Fruit fly (Drosophila melanogaster) whole organism, embryonic: ENCODE data around the gene Vm26Ac.

Experiments used
- Antp ChIP-seq: fragments of 200-800 bp; sonication (Bioruptor generic); optimal IDR thresholded peaks from 3 replicates; lab custom pipeline; 2016; ENCODE audit warnings: missing biosample characterization, missing genetic modification characterization
- B-H2 ChIP-seq: fragments of 200-800 bp; sonication (Bioruptor generic); optimal IDR thresholded peaks from 2 replicates; lab custom pipeline; 2018; ENCODE audit warnings: missing biosample characterization, mild to moderate bottlenecking, missing genetic modification characterization
- Bteb2 ChIP-seq: fragments of 200-800 bp; sonication (Bioruptor generic); optimal IDR thresholded peaks from 2 replicates; lab custom pipeline; 2016; ENCODE audit warnings: missing biosample characterization, missing genetic modification characterization
- CG10431 ChIP-seq: fragments of 200-800 bp; sonication (Bioruptor generic); optimal IDR thresholded peaks from 3 replicates; lab custom pipeline; 2018; ENCODE audit warnings: missing biosample characterization, mild to moderate bottlenecking, missing genetic modification characterization
- CG11560 ChIP-seq: fragments of 200-800 bp; sonication (Bioruptor generic); IDR thresholded peaks from 3 replicates; pipeline ENCODE4 v1.3.6; 2022; ENCODE audit warnings: missing biosample characterization, missing genetic modification characterization
- CG12219 ChIP-seq: fragments of 200-800 bp; sonication (Bioruptor generic); optimal IDR thresholded peaks from 3 replicates; lab custom pipeline; 2018; ENCODE audit warnings: missing biosample characterization, mild to moderate bottlenecking, missing genetic modification characterization
- CG12659 ChIP-seq: fragments of 200-800 bp; sonication (Bioruptor generic); optimal IDR thresholded peaks from 3 replicates; lab custom pipeline; 2017; ENCODE audit warnings: mild to moderate bottlenecking, missing biosample characterization, missing genetic modification reagents, missing genetic modification characterization
- CG13123 ChIP-seq: fragments of 200-800 bp; sonication (Bioruptor generic); optimal IDR thresholded peaks from 2 replicates; lab custom pipeline; 2016; ENCODE audit warnings: missing biosample characterization, missing genetic modification characterization
- CG14667 ChIP-seq: fragments of 200-800 bp; sonication (Bioruptor generic); IDR thresholded peaks from 2 replicates; pipeline ENCODE4 v1.3.6; 2022; ENCODE audit warnings: missing biosample characterization, missing genetic modification characterization
- CG14965 ChIP-seq: fragments of 200-800 bp; sonication (Bioruptor generic); optimal IDR thresholded peaks from 2 replicates; lab custom pipeline; 2016; ENCODE audit warnings: missing biosample characterization, missing genetic modification characterization, borderline replicate concordance
- CG17912 ChIP-seq: fragments of 200-800 bp; sonication (Bioruptor generic); optimal IDR thresholded peaks from 2 replicates; lab custom pipeline; 2018; ENCODE audit warnings: missing biosample characterization, mild to moderate bottlenecking, missing genetic modification characterization
- CG18619 ChIP-seq: fragments of 200-800 bp; sonication (Bioruptor generic); optimal IDR thresholded peaks from 3 replicates; lab custom pipeline; 2017; ENCODE audit warnings: missing biosample characterization, mild to moderate bottlenecking, missing genetic modification characterization
- CG2116 ChIP-seq: fragments of 200-800 bp; sonication (Bioruptor generic); optimal IDR thresholded peaks from 3 replicates; lab custom pipeline; 2018; ENCODE audit warnings: missing biosample characterization, mild to moderate bottlenecking, missing genetic modification characterization
- CG32767 ChIP-seq: fragments of 200-800 bp; sonication (Bioruptor generic); IDR thresholded peaks from 2 replicates; pipeline ENCODE4 v1.3.6; 2022; ENCODE audit warnings: missing biosample characterization, missing genetic modification characterization
- CG33213 ChIP-seq: fragments of 200-800 bp; sonication (Bioruptor generic); optimal IDR thresholded peaks from 3 replicates; lab custom pipeline; 2016; ENCODE audit warnings: missing biosample characterization, missing genetic modification characterization
- CG34224 ChIP-seq: fragments of 200-800 bp; sonication (Bioruptor generic); IDR thresholded peaks from 3 replicates; pipeline ENCODE4 v1.3.6; 2022; ENCODE audit warnings: missing biosample characterization, missing genetic modification characterization; ENCODE audit not compliant: partially characterized antibody
- CG4282 ChIP-seq: fragments of 200-800 bp; sonication (Bioruptor generic); optimal IDR thresholded peaks from 2 replicates; lab custom pipeline; 2016; ENCODE audit warnings: missing biosample characterization, missing genetic modification characterization
- CG6272 ChIP-seq: fragments of 200-800 bp; sonication (Bioruptor generic); IDR thresholded peaks from 2 replicates; pipeline ENCODE4 v1.3.6; 2022; ENCODE audit warnings: missing biosample characterization, missing genetic modification characterization
- CG6683 ChIP-seq: fragments of 200-800 bp; sonication (Bioruptor generic); optimal IDR thresholded peaks from 2 replicates; lab custom pipeline; 2017; ENCODE audit warnings: missing biosample characterization, mild to moderate bottlenecking, missing genetic modification characterization, missing genetic modification reagents
- CG6813 ChIP-seq: fragments of 200-800 bp; sonication (Bioruptor generic); optimal IDR thresholded peaks from 2 replicates; lab custom pipeline; 2017; ENCODE audit warnings: missing biosample characterization, missing genetic modification characterization, mild to moderate bottlenecking, moderate library complexity, missing genetic modification reagents
- CG7357 ChIP-seq: fragments of 200-800 bp; sonication (Bioruptor generic); IDR thresholded peaks from 3 replicates; pipeline ENCODE4 v1.3.6; 2022; ENCODE audit warnings: missing biosample characterization, missing genetic modification characterization
- CG7556 ChIP-seq: fragments of 200-800 bp; sonication (Bioruptor generic); optimal IDR thresholded peaks from 2 replicates; lab custom pipeline; 2017; ENCODE audit warnings: missing biosample characterization, mild to moderate bottlenecking, missing genetic modification characterization
- CG8359 ChIP-seq: fragments of 200-800 bp; sonication (Bioruptor generic); optimal IDR thresholded peaks from 2 replicates; lab custom pipeline; 2017; ENCODE audit warnings: missing biosample characterization, mild to moderate bottlenecking, missing genetic modification characterization, borderline replicate concordance
- CG9932 ChIP-seq: fragments of 200-800 bp; sonication (Bioruptor generic); IDR thresholded peaks from 2 replicates; pipeline ENCODE4 v1.3.6; 2022; ENCODE audit warnings: missing biosample characterization, missing genetic modification characterization
- Doc3 ChIP-seq: fragments of 200-800 bp; sonication (Bioruptor generic); IDR thresholded peaks from 3 replicates; pipeline ENCODE4 v1.3.6; 2022; ENCODE audit warnings: missing biosample characterization, missing genetic modification characterization; ENCODE audit not compliant: partially characterized antibody
- Dp ChIP-seq: fragments of 200-800 bp; sonication (Bioruptor generic); optimal IDR thresholded peaks from 2 replicates; lab custom pipeline; 2018; ENCODE audit warnings: missing biosample characterization, mild to moderate bottlenecking, missing genetic modification characterization, moderate library complexity
- Drgx ChIP-seq: fragments of 200-800 bp; sonication (Bioruptor generic); IDR thresholded peaks from 2 replicates; pipeline ENCODE4 v1.3.6; 2022; ENCODE audit warnings: missing biosample characterization, missing genetic modification characterization
- Kr ChIP-seq: fragments of 200-800 bp; sonication (Bioruptor generic); optimal IDR thresholded peaks from 2 replicates; lab custom pipeline; 2017; ENCODE audit warnings: missing biosample characterization, mild to moderate bottlenecking, missing genetic modification characterization
- Max ChIP-seq: fragments of 200-800 bp; sonication (Bioruptor generic); optimal IDR thresholded peaks from 2 replicates; lab custom pipeline; 2016; ENCODE audit warnings: missing biosample characterization, mild to moderate bottlenecking, missing genetic modification characterization
- Myb ChIP-seq: fragments of 200-800 bp; sonication (Bioruptor generic); optimal IDR thresholded peaks from 2 replicates; lab custom pipeline; 2016; ENCODE audit warnings: missing biosample characterization, missing genetic modification characterization
- Nf-YB ChIP-seq: fragments of 200-800 bp; sonication (Bioruptor generic); optimal IDR thresholded peaks from 3 replicates; lab custom pipeline; 2019; ENCODE audit warnings: missing biosample characterization, mild to moderate bottlenecking, missing genetic modification characterization, moderate library complexity
- Rfx ChIP-seq: fragments of 200-800 bp; sonication (Bioruptor generic); IDR thresholded peaks from 2 replicates; pipeline ENCODE4 v1.3.6; 2022; ENCODE audit warnings: missing biosample characterization, missing genetic modification characterization
- TFAM ChIP-seq: fragments of 200-800 bp; sonication (Bioruptor generic); optimal IDR thresholded peaks from 2 replicates; lab custom pipeline; 2017; ENCODE audit warnings: missing biosample characterization, missing genetic modification characterization, inconsistent platforms
- ara ChIP-seq: fragments of 200-800 bp; sonication (Bioruptor generic); IDR thresholded peaks from 2 replicates; pipeline ENCODE4 v1.3.6; 2022; ENCODE audit warnings: missing biosample characterization, missing genetic modification characterization
- btn ChIP-seq: fragments of 200-800 bp; sonication (Bioruptor generic); optimal IDR thresholded peaks from 2 replicates; lab custom pipeline; 2016; ENCODE audit warnings: missing biosample characterization, missing genetic modification characterization
- chn ChIP-seq: fragments of 200-800 bp; sonication (Bioruptor generic); optimal IDR thresholded peaks from 2 replicates; lab custom pipeline; 2016; ENCODE audit warnings: missing biosample characterization, missing genetic modification characterization
- dan ChIP-seq: fragments of 200-800 bp; sonication (Bioruptor generic); IDR thresholded peaks from 2 replicates; pipeline ENCODE4 v1.3.6; 2022; ENCODE audit warnings: missing biosample characterization, missing genetic modification characterization
- dpn ChIP-seq, 2 experiments: fragments of 200-800 bp; sonication (Bioruptor generic); optimal IDR thresholded peaks; 3 replicates each; lab custom pipeline; 2016; ENCODE audit warnings: missing biosample characterization in 2 of 2, missing genetic modification characterization in 2 of 2
- gcm ChIP-seq: fragments of 200-800 bp; sonication (Bioruptor generic); optimal IDR thresholded peaks from 2 replicates; lab custom pipeline; 2019; ENCODE audit warnings: missing biosample characterization, mild to moderate bottlenecking, missing genetic modification characterization, moderate library complexity
- gem ChIP-seq: fragments of 200-800 bp; sonication (Bioruptor generic); optimal IDR thresholded peaks from 2 replicates; lab custom pipeline; 2019; ENCODE audit warnings: missing biosample characterization, mild to moderate bottlenecking, missing genetic modification characterization, moderate library complexity
- gsb ChIP-seq: fragments of 200-800 bp; sonication (Bioruptor generic); IDR thresholded peaks from 2 replicates; pipeline ENCODE4 v1.3.6; 2022; ENCODE audit warnings: missing biosample characterization, missing genetic modification characterization
- ind ChIP-seq: fragments of 200-800 bp; sonication (Bioruptor generic); optimal IDR thresholded peaks from 3 replicates; lab custom pipeline; 2016; ENCODE audit warnings: missing biosample characterization, missing genetic modification characterization
- ken ChIP-seq: fragments of 200-800 bp; sonication (Bioruptor generic); IDR thresholded peaks from 3 replicates; pipeline ENCODE4 v1.3.6; 2022; ENCODE audit warnings: missing biosample characterization, missing genetic modification characterization
- nerfin-2 ChIP-seq: fragments of 200-800 bp; sonication (Bioruptor generic); IDR thresholded peaks from 2 replicates; pipeline ENCODE4 v1.3.6; 2022; ENCODE audit warnings: missing biosample characterization, missing genetic modification characterization; ENCODE audit not compliant: partially characterized antibody
- p53 ChIP-seq: fragments of 200-800 bp; sonication (Bioruptor generic); optimal IDR thresholded peaks from 2 replicates; lab custom pipeline; 2016; ENCODE audit warnings: missing biosample characterization, missing genetic modification characterization
- pho ChIP-seq: fragments of 200-800 bp; sonication (Bioruptor generic); optimal IDR thresholded peaks from 2 replicates; lab custom pipeline; 2016; ENCODE audit warnings: missing biosample characterization, missing genetic modification characterization
- slou ChIP-seq: fragments of 200-800 bp; sonication (Bioruptor generic); optimal IDR thresholded peaks from 3 replicates; lab custom pipeline; 2016; ENCODE audit warnings: missing biosample characterization, missing genetic modification characterization
- tin ChIP-seq: fragments of 200-800 bp; sonication (Bioruptor generic); optimal IDR thresholded peaks from 3 replicates; lab custom pipeline; 2016; ENCODE audit warnings: missing biosample characterization, missing genetic modification characterization
- tx ChIP-seq: fragments of 200-800 bp; sonication (Bioruptor generic); optimal IDR thresholded peaks from 2 replicates; lab custom pipeline; 2016; ENCODE audit warnings: missing biosample characterization, missing genetic modification characterization
- unpg ChIP-seq: fragments of 200-800 bp; sonication (Bioruptor generic); optimal IDR thresholded peaks from 3 replicates; lab custom pipeline; 2018; ENCODE audit warnings: missing biosample characterization, mild to moderate bottlenecking, missing genetic modification characterization, moderate library complexity

The Vm26Ac gene

DNA sequence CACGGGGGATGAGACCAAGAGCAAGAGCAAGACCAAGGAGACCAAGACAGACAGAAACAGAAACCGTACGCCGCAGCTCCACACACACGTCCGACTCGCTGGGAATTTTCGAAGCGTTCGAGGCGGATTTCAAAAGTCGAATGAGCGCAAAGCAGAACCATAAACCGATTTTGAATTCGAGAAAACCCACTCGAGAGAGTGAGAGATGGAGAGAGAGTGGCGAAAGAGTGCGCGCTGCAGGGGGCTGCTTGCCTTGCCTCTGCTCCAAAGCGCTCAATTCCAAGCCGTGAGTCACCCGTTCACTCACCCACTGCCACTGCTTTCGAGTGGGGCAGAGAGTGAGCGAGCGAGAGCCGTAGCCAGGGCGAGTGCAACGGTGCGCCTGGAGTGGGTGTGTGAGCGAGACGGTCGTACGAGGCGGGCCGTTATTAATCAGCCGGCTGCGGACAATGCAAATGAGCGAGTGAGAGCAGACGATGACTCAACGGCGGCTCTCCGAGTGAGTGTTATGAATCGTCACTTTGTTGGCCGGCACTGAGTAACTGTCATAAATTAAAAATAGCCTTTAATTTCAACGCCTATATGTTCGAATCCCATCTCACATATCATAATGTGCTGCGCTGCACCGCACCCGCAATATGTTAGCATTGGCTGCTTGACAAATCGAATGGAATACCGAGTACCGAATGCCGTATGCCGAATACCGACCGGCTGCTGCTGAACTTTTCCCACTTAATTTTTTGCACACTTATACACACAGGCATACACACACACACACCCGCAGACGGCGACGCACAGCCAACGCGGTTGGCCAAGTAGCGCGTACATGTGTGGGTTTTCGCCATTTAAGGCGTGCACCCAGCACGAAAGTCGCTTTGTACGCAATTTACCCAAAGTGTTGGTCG, 21.8 kb upstream of the Vm26Ac start (continued):
- TF ChIP-seq ara (no peak), chn (GFP tag; lab: Kevin White, UChicago) (no peak), CG32767 (no peak), Doc3 (GFP tag; lab: Robert Waterston, UW) (no peak), CG13123 (GFP tag; lab: Kevin White, UChicago) (no peak), B-H2 (GFP tag; lab: Kevin White, UChicago) (peak; percentile 51), gsb (GFP tag; lab: Robert Waterston, UW) (no peak), CG11560 (tag; lab: Robert Waterston, UW) (no peak), Dp (GFP tag; lab: Kevin White, UChicago) (no peak), CG14667 (GFP tag; lab: Robert Waterston, UW) (no peak), CG4282 (GFP tag; lab: Kevin White, UChicago) (no peak), CG7357 (GFP tag; lab: Robert Waterston, UW) (no peak), CG9932 (GFP tag; lab: Robert Waterston, UW) (no peak), CG8359 (GFP tag; lab: Kevin White, UChicago) (peak; percentile 12), unpg (GFP tag; lab: Kevin White, UChicago) (peak; percentile 19), Rfx (no peak), CG33213 (GFP tag; lab: Kevin White, UChicago) (no peak), TFAM (GFP tag; lab: Kevin White, UChicago) (no peak), btn (GFP tag; lab: Kevin White, UChicago) (no peak), tx (no peak), Kr (GFP tag; lab: Kevin White, UChicago) (no peak), CG12659 (GFP tag; lab: Kevin White, UChicago) (no peak), Antp (GFP tag; lab: Kevin White, UChicago) (no peak), CG18619 (GFP tag; lab: Kevin White, UChicago) (no peak), CG7556 (GFP tag; lab: Kevin White, UChicago) (no peak), Max (GFP tag; lab: Kevin White, UChicago) (no peak), CG14965 (GFP tag; lab: Kevin White, UChicago) (no peak), CG6683 (GFP tag; lab: Kevin White, UChicago) (no peak), CG6813 (GFP tag; lab: Kevin White, UChicago) (peak; percentile 64), nerfin-2 (GFP tag; lab: Robert Waterston, UW) (no peak), pho (GFP tag; lab: Kevin White, UChicago) (no peak), tin (peak; percentile 1), gcm (GFP tag; lab: Kevin White, UChicago) (peak; percentile 26), ind (GFP tag; lab: Kevin White, UChicago) (no peak), dpn (GFP tag; optimal IDR thresholded peaks at IDR 0.05; lab: Kevin White, UChicago) (peak in 1 of 2 experiments; percentile 9), slou (GFP tag; lab: Kevin White, UChicago) (no peak), Myb (no peak), CG10431 (peak; percentile 35), CG6272 (GFP tag; lab: Robert Waterston, UW) (no peak), Drgx (GFP tag; lab: Robert Waterston, UW) (no peak), CG2116 (GFP tag; lab: Kevin White, UChicago) (no peak), ken (GFP tag; lab: Robert Waterston, UW) (no peak), Nf-YB (peak; percentile 20), CG12219 (GFP tag; lab: Kevin White, UChicago) (no peak), Bteb2 (GFP tag; lab: Kevin White, UChicago) (no peak), p53 (no peak), gem (tag; lab: Kevin White, UChicago) (no peak), dan (GFP tag; lab: Robert Waterston, UW) (no peak), CG17912 (GFP tag; lab: Kevin White, UChicago) (no peak), CG34224 (GFP tag; lab: Robert Waterston, UW) (no peak)
